Fruit fly (Drosophila melanogaster) whole organism, wandering third instar larva: ENCODE results near the gene TTLL4A.

Source experiments
- Abd-B ChIP-seq: fragments of >200 bp; optimal IDR thresholded peaks from 2 replicates; lab custom pipeline; 2017; ENCODE audit warnings: missing biosample characterization, missing genetic modification characterization
- CG32264 ChIP-seq: fragments of 200-800 bp; sonication (Bioruptor generic); optimal IDR thresholded peaks from 2 replicates; lab custom pipeline; 2016; ENCODE audit warnings: missing biosample characterization, missing genetic modification characterization
- CG9705 ChIP-seq: fragments of 200-800 bp; sonication (Bioruptor generic); optimal IDR thresholded peaks from 2 replicates; lab custom pipeline; 2018; ENCODE audit warnings: missing biosample characterization, mild to moderate bottlenecking, missing genetic modification characterization
- CrebA ChIP-seq: fragments of 200-800 bp; sonication (Bioruptor generic); optimal IDR thresholded peaks from 2 replicates; lab custom pipeline; 2016; ENCODE audit warnings: missing biosample characterization, mild to moderate bottlenecking, missing genetic modification characterization, borderline replicate concordance
- Dfd ChIP-seq: fragments of >200 bp; optimal IDR thresholded peaks from 2 replicates; lab custom pipeline; 2017; ENCODE audit warnings: missing biosample characterization, missing genetic modification characterization
- Dif ChIP-seq: fragments of 200-275, 200-300 bp; sonication (Bioruptor generic); optimal IDR thresholded peaks from 2 replicates; lab custom pipeline; 2018; ENCODE audit warnings: missing biosample characterization, missing genetic modification characterization; ENCODE audit not compliant: partially characterized antibody
- GATAd ChIP-seq: sonication (Bioruptor generic); optimal IDR thresholded peaks from 2 replicates; lab custom pipeline; 2016; ENCODE audit warnings: missing biosample characterization, missing genetic modification characterization
- HLH106 ChIP-seq: fragments of 200-800 bp; optimal IDR thresholded peaks from 3 replicates; lab custom pipeline; 2019; ENCODE audit warnings: missing biosample characterization, mild to moderate bottlenecking, missing genetic modification characterization, moderate library complexity
- Hnf4 ChIP-seq: fragments of 200-800 bp; sonication (Bioruptor generic); optimal IDR thresholded peaks from 2 replicates; lab custom pipeline; 2016; ENCODE audit warnings: missing biosample characterization, mild to moderate bottlenecking, missing genetic modification characterization
- Hr78 ChIP-seq: fragments of >200 bp; optimal IDR thresholded peaks from 2 replicates; lab custom pipeline; 2017; ENCODE audit warnings: missing biosample characterization, missing genetic modification characterization
- Hr83 ChIP-seq: fragments of 200-300 bp; sonication (Bioruptor generic); optimal IDR thresholded peaks from 2 replicates; lab custom pipeline; 2016; ENCODE audit warnings: missing biosample characterization, mild to moderate bottlenecking, missing genetic modification characterization, moderate library complexity; ENCODE audit not compliant: poor library complexity, severe bottlenecking
- Mio ChIP-seq: sonication (Bioruptor generic); optimal IDR thresholded peaks from 2 replicates; lab custom pipeline; 2016; ENCODE audit warnings: missing biosample characterization, missing genetic modification characterization
- Myc ChIP-seq: fragments of >200 bp; optimal IDR thresholded peaks from 2 replicates; lab custom pipeline; 2017
- N ChIP-seq: fragments of >200 bp; optimal IDR thresholded peaks from 2 replicates; lab custom pipeline; 2018; ENCODE audit warnings: missing biosample characterization, missing external identifiers, missing genetic modification characterization
- OdsH ChIP-seq: fragments of 200-800 bp; sonication (Bioruptor generic); optimal IDR thresholded peaks from 2 replicates; lab custom pipeline; 2016; ENCODE audit warnings: missing biosample characterization, mild to moderate bottlenecking, missing genetic modification characterization
- Rel ChIP-seq, 2 experiments: fragments of 200-800 bp; sonication (Bioruptor generic) in 1 of 2; optimal IDR thresholded peaks; 2 replicates in 1 of 2; 3 replicates in 1 of 2; lab custom pipeline; 2016 to 2019; ENCODE audit warnings: mild to moderate bottlenecking in 2 of 2, missing biosample characterization in 2 of 2, missing genetic modification characterization in 2 of 2, moderate library complexity in 1 of 2
- Sp1 ChIP-seq: fragments of 200-800 bp; sonication (Bioruptor generic); optimal IDR thresholded peaks from 3 replicates; lab custom pipeline; 2019; ENCODE audit warnings: missing biosample characterization, mild to moderate bottlenecking, missing genetic modification characterization, moderate library complexity
- Vsx2 ChIP-seq: fragments of 200-300, 225-300 bp; sonication (Bioruptor generic); optimal IDR thresholded peaks from 2 replicates; lab custom pipeline; 2018; ENCODE audit warnings: missing biosample characterization, missing genetic modification characterization; ENCODE audit not compliant: partially characterized antibody
- br ChIP-seq: fragments of 200-800 bp; sonication (Bioruptor generic); optimal IDR thresholded peaks from 2 replicates; lab custom pipeline; 2016; ENCODE audit warnings: missing biosample characterization, missing genetic modification characterization
- brk ChIP-seq: fragments of 200-800 bp; sonication (Bioruptor generic); optimal IDR thresholded peaks from 2 replicates; lab custom pipeline; 2016; ENCODE audit warnings: missing biosample characterization, mild to moderate bottlenecking, missing genetic modification characterization
- dl ChIP-seq, 2 experiments: fragments of 175-275, 200-275 bp in 1 of 2; fragments of 200-275 bp in 1 of 2; sonication (Bioruptor generic); optimal IDR thresholded peaks; lab custom pipeline; 2018; ENCODE audit warnings: mild to moderate bottlenecking in 2 of 2, missing biosample characterization in 2 of 2, missing genetic modification characterization in 2 of 2, moderate library complexity in 2 of 2; ENCODE audit not compliant: partially characterized antibody in 2 of 2, insufficient read depth in 1 of 2
- dmrt93B ChIP-seq: fragments of 200-800 bp; sonication (Bioruptor generic); optimal IDR thresholded peaks from 2 replicates; lab custom pipeline; 2018; ENCODE audit warnings: missing biosample characterization, mild to moderate bottlenecking, missing genetic modification characterization
- dsf ChIP-seq: sonication (Bioruptor generic); optimal IDR thresholded peaks from 2 replicates; lab custom pipeline; 2016; ENCODE audit warnings: missing biosample characterization, missing genetic modification characterization, borderline replicate concordance
- ey ChIP-seq: fragments of 200-800 bp; sonication (Bioruptor generic); optimal IDR thresholded peaks from 2 replicates; lab custom pipeline; 2016; ENCODE audit warnings: missing biosample characterization, missing genetic modification characterization
- foxo ChIP-seq, 2 experiments: fragments of 200-800 bp; sonication (Bioruptor generic); optimal IDR thresholded peaks; 2 replicates in 1 of 2; 3 replicates in 1 of 2; lab custom pipeline; 2016 to 2017; ENCODE audit warnings: missing biosample characterization in 2 of 2, missing genetic modification characterization in 2 of 2
- fru ChIP-seq: fragments of 200-800 bp; sonication (Bioruptor generic); optimal IDR thresholded peaks from 3 replicates; lab custom pipeline; 2016; ENCODE audit warnings: missing biosample characterization, mild to moderate bottlenecking, missing genetic modification characterization
- h ChIP-seq: fragments of 200-800 bp; sonication (Bioruptor generic); optimal IDR thresholded peaks from 3 replicates; lab custom pipeline; 2016; ENCODE audit warnings: missing biosample characterization, mild to moderate bottlenecking, missing genetic modification characterization
- pan ChIP-seq: fragments of >200 bp; optimal IDR thresholded peaks from 2 replicates; lab custom pipeline; 2017
- psq ChIP-seq: fragments of 200-800 bp; sonication (Bioruptor generic); optimal IDR thresholded peaks from 3 replicates; lab custom pipeline; 2017; ENCODE audit warnings: missing biosample characterization, mild to moderate bottlenecking, missing genetic modification characterization, moderate library complexity
- rgr ChIP-seq: fragments of 200-800 bp; sonication (Bioruptor generic); optimal IDR thresholded peaks from 3 replicates; lab custom pipeline; 2016; ENCODE audit warnings: missing biosample characterization, mild to moderate bottlenecking, missing genetic modification characterization
- sv ChIP-seq: fragments of 200-800 bp; sonication (Bioruptor generic); optimal IDR thresholded peaks from 3 replicates; lab custom pipeline; 2016; ENCODE audit warnings: missing biosample characterization, missing genetic modification characterization
- tai ChIP-seq: sonication (Bioruptor generic); optimal IDR thresholded peaks from 2 replicates; lab custom pipeline; 2016; ENCODE audit warnings: missing biosample characterization, missing genetic modification characterization
- usp ChIP-seq: fragments of >200 bp; optimal IDR thresholded peaks from 2 replicates; lab custom pipeline; 2017; ENCODE audit warnings: missing biosample characterization, missing genetic modification characterization
- woc ChIP-seq: sonication (Bioruptor generic); optimal IDR thresholded peaks from 2 replicates; lab custom pipeline; 2016; ENCODE audit warnings: missing biosample characterization, mild to moderate bottlenecking, missing genetic modification characterization

The TTLL4A gene

dm6 chr2L:10970134-10970533 is 19.1 kb upstream of the TTLL4A start, which contains the start of the genes Tmem214 and YL-1:
Gene Tmem214, minus strand, starts transcription at chr2L:10970275.
Gene YL-1, plus strand, starts transcription at chr2L:10970443.
- peak; percentile 16 for TF ChIP-seq Myc (lab: Kevin White, UChicago)
- TF ChIP-seq woc, result no peak
- TF ChIP-seq h, result peak; percentile 2
- TF ChIP-seq Sp1 (GFP tag; lab: Kevin White, UChicago), result peak; percentile 8
- TF ChIP-seq dmrt93B, result no peak
- no peak for TF ChIP-seq Rel (GFP tag; optimal IDR thresholded peaks at IDR 0.05; lab: Kevin White, UChicago)
- peak; percentile 33 for TF ChIP-seq Rel (tag; optimal IDR thresholded peaks at IDR 0.05; lab: Kevin White, UChicago)
- TF ChIP-seq pan, result no peak
- TF ChIP-seq Hnf4, result peak; percentile 28

dm6 chr2L:10972224-10972623 is 17.0 kb upstream of the TTLL4A start, which contains the start of gene CG16743:
Gene CG16743, plus strand, starts transcription at chr2L:10972280.
- TF ChIP-seq ey (GFP tag; lab: Kevin White, UChicago), result peak; percentile 77
- peak; percentile 79 for TF ChIP-seq h
- TF ChIP-seq rgr (GFP tag; lab: Kevin White, UChicago), result peak; percentile 80
- no peak for TF ChIP-seq dl (GFP tag; optimal IDR thresholded peaks at IDR 0.05; lab: Kevin White, UChicago; ENCODE audit: insufficient read depth in 1 of 2, partially characterized antibody in 2 of 2)
- TF ChIP-seq dsf (GFP tag; lab: Kevin White, UChicago), result no peak
- TF ChIP-seq OdsH (GFP tag; lab: Kevin White, UChicago), result peak; percentile 43
- no peak for TF ChIP-seq woc
- peak; percentile 77 for TF ChIP-seq fru
- TF ChIP-seq Hnf4, result peak; percentile 46
- TF ChIP-seq Dif (GFP tag; lab: Kevin White, UChicago), result no peak
- no peak for TF ChIP-seq brk (GFP tag; lab: Kevin White, UChicago)
- TF ChIP-seq psq (GFP tag; lab: Kevin White, UChicago), result peak; percentile 54
- peak; percentile 72 for TF ChIP-seq HLH106 (tag; lab: Kevin White, UChicago)
- peak; percentile 62 for TF ChIP-seq Sp1 (GFP tag; lab: Kevin White, UChicago)
- TF ChIP-seq foxo (GFP tag; optimal IDR thresholded peaks at IDR 0.05; lab: Kevin White, UChicago), result peak in 1 of 2 experiments; percentile 70
- TF ChIP-seq CG32264 (GFP tag; lab: Kevin White, UChicago), result peak; percentile 24

- no peak for TF ChIP-seq N (GFP tag; lab: Kevin White, UChicago)
- no peak for TF ChIP-seq tai (GFP tag; lab: Kevin White, UChicago)
- TF ChIP-seq Mio (GFP tag; lab: Kevin White, UChicago), result no peak
- TF ChIP-seq CG9705 (GFP tag; lab: Kevin White, UChicago), result no peak
- TF ChIP-seq Dif (GFP tag; lab: Kevin White, UChicago), result no peak
- no peak for TF ChIP-seq sv (GFP tag; lab: Kevin White, UChicago)
- TF ChIP-seq rgr (GFP tag; lab: Kevin White, UChicago), result no peak
- no peak for TF ChIP-seq woc
- TF ChIP-seq Hnf4, result no peak
- TF ChIP-seq Vsx2 (GFP tag; lab: Kevin White, UChicago), result no peak
- TF ChIP-seq usp (GFP tag; lab: Kevin White, UChicago), result no peak
- TF ChIP-seq h, result no peak
- TF ChIP-seq br (GFP tag; lab: Kevin White, UChicago), result no peak
- TF ChIP-seq CrebA (GFP tag; lab: Kevin White, UChicago), result no peak
- TF ChIP-seq GATAd, result no peak
- TF ChIP-seq Hr83 (GFP tag; lab: Kevin White, UChicago), result no peak
- no peak for TF ChIP-seq dmrt93B
- no peak for TF ChIP-seq Abd-B (GFP tag; lab: Kevin White, UChicago)
- no peak for TF ChIP-seq Rel (GFP tag; optimal IDR thresholded peaks at IDR 0.05; lab: Kevin White, UChicago)
- no peak for TF ChIP-seq Rel (tag; optimal IDR thresholded peaks at IDR 0.05; lab: Kevin White, UChicago)
Observed at dm6 chr2L:10974638-10975037, 14.6 kb upstream of the TTLL4A start.

- TF ChIP-seq Hr78 (GFP tag; lab: Kevin White, UChicago) (no peak), usp (GFP tag; lab: Kevin White, UChicago) (no peak), dl (GFP tag; optimal IDR thresholded peaks at IDR 0.05; lab: Kevin White, UChicago; ENCODE audit: insufficient read depth in 1 of 2, partially characterized antibody in 2 of 2) (no peak), Vsx2 (GFP tag; lab: Kevin White, UChicago) (no peak), tai (GFP tag; lab: Kevin White, UChicago) (no peak), Dfd (GFP tag; lab: Kevin White, UChicago) (no peak)
Observed at dm6 chr2L:10975193-10975592, 14.0 kb upstream of the TTLL4A start, which contains the start of gene abo. Gene abo, minus strand, starts transcription at chr2L:10975293.
